Worm (Caenorhabditis elegans) whole organism, young adult: ENCODE data around the gene noca-2.

Experiments used
- B0019.2 ChIP-seq: fragments of 200-800 bp; sonication (Bioruptor generic); conservative IDR thresholded peaks from 2 replicates; pipeline ENCODE4 v1.3.6; 2022; ENCODE audit warnings: missing genetic modification reagents, missing genetic modification characterization, missing compliant biosample characterization
- Y53G8AR.9 ChIP-seq: fragments of 200-800 bp; sonication (Bioruptor generic); conservative IDR thresholded peaks from 2 replicates; pipeline ENCODE4 v1.3.6; 2022; ENCODE audit warnings: missing genetic modification reagents, missing genetic modification characterization, missing compliant biosample characterization
- die-1 ChIP-seq: sonication (generic microtip); optimal IDR thresholded peaks from 2 replicates; lab custom pipeline; 2016; ENCODE audit warnings: missing genotype, mild to moderate bottlenecking, missing genetic modification characterization, missing compliant biosample characterization
- gei-17 ChIP-seq: fragments of 200-800 bp; sonication (Bioruptor generic); optimal IDR thresholded peaks from 2 replicates; lab custom pipeline; 2018; ENCODE audit warnings: mild to moderate bottlenecking, missing genetic modification characterization, missing compliant biosample characterization
- hsf-1 ChIP-seq: fragments of 200-800 bp; sonication (Bioruptor generic); IDR thresholded peaks from 2 replicates; pipeline ENCODE4 v1.3.6; 2022; ENCODE audit warnings: missing genetic modification reagents, missing genetic modification characterization, missing compliant biosample characterization
- pha-4 ChIP-seq: fragments of 150-350 bp; sonication (generic microtip); optimal IDR thresholded peaks from 2 replicates; lab custom pipeline; 2014; ENCODE audit warnings: missing biosample characterization, missing genetic modification reagents, missing genetic modification characterization
- snpc-4 ChIP-seq, 5 experiments: fragments of 150-350 bp in 1 of 5; sonication (generic microtip) in 4 of 5; optimal IDR thresholded peaks; 2 replicates each; lab custom pipeline; 2014 to 2018; ENCODE audit warnings: missing genetic modification characterization in 5 of 5, missing biosample characterization in 3 of 5, antibody characterized with exemption in 2 of 5, mild to moderate bottlenecking in 2 of 5, missing compliant biosample characterization in 2 of 5, missing genotype in 2 of 5, moderate library complexity in 2 of 5, missing genetic modification reagents in 1 of 5
- tbp1 ChIP-seq: fragments of 200-800 bp; sonication (Bioruptor generic); optimal IDR thresholded peaks from 2 replicates; lab custom pipeline; 2018; ENCODE audit warnings: mild to moderate bottlenecking, missing genetic modification characterization, missing compliant biosample characterization
- ztf-18 ChIP-seq: sonication (generic microtip); optimal IDR thresholded peaks from 2 replicates; lab custom pipeline; 2016; ENCODE audit warnings: missing genotype, mild to moderate bottlenecking, missing genetic modification characterization, missing compliant biosample characterization

DNA sequence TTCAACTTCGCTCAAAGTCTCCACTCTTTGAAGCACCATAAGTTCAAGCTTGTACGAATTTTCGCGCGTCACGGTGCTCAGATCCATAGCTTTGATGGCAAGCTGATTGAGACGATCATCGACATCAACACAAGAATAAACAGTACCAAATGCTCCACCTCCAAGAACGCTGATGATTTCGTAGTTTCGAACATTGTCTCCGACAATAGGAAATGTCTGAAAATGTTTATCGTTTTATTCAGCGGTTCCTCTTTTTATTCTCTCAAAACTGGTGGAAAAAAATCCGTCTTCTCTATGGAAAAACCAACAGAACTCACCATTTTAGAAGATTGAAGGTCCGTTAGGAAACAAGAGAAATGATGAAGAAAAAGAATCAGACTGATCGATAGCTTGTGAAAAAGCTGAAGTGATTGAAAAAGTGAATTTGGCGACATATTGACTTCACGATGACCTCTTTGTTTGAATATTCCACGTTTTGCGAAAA, 21.0 kb downstream of the noca-2 start, which contains the start of gene C44C10.7:
- TF ChIP-seq Y53G8AR.9 (GFP tag; lab: Robert Waterston, UW): no peak
- no peak for TF ChIP-seq ztf-18 (tag; lab: Kevin White, UChicago)
- TF ChIP-seq snpc-4 (GFP tag; optimal IDR thresholded peaks at IDR 0.05; lab: Kevin White, UChicago): no peak
- no peak for TF ChIP-seq snpc-4 (tag; optimal IDR thresholded peaks at IDR 0.05; lab: Kevin White, UChicago)
- TF ChIP-seq tbp1 (GFP tag; lab: Kevin White, UChicago): no peak
- TF ChIP-seq pha-4: no peak
- no peak for TF ChIP-seq die-1 (tag; lab: Kevin White, UChicago)
- no peak for TF ChIP-seq gei-17 (GFP tag; lab: Kevin White, UChicago)
- TF ChIP-seq B0019.2 (GFP tag; lab: Robert Waterston, UW): no peak
- no peak for TF ChIP-seq hsf-1 (GFP tag; lab: Robert Waterston, UW)
